Fruit fly (Drosophila melanogaster) whole organism, embryonic: ENCODE results near the gene lab.

Experiments
- C15 ChIP-seq: fragments of 200-800 bp; sonication (Bioruptor generic); IDR thresholded peaks from 3 replicates; pipeline ENCODE4 v1.3.6; 2022; ENCODE audit warnings: missing biosample characterization, missing genetic modification characterization
- CG12155 ChIP-seq: fragments of 200-800 bp; sonication (Bioruptor generic); optimal IDR thresholded peaks from 3 replicates; lab custom pipeline; 2016; ENCODE audit warnings: missing biosample characterization, missing genetic modification characterization
- CG32767 ChIP-seq: fragments of 200-800 bp; sonication (Bioruptor generic); IDR thresholded peaks from 2 replicates; pipeline ENCODE4 v1.3.6; 2022; ENCODE audit warnings: missing biosample characterization, missing genetic modification characterization
- Chrac-16 ChIP-seq: fragments of 200-800 bp; sonication (Bioruptor generic); optimal IDR thresholded peaks from 3 replicates; lab custom pipeline; 2016; ENCODE audit warnings: missing biosample characterization, missing genetic modification characterization
- HmgD ChIP-seq: fragments of 200-800 bp; sonication (Bioruptor generic); optimal IDR thresholded peaks from 3 replicates; lab custom pipeline; 2016; ENCODE audit warnings: missing biosample characterization, missing genetic modification characterization
- Med ChIP-seq: fragments of 200-800 bp; sonication (Bioruptor generic); peaks from one replicate; lab custom pipeline; 2016; ENCODE audit warnings: missing biosample characterization, missing genetic modification characterization, mild to moderate bottlenecking, inconsistent platforms, moderate library complexity
- Meics ChIP-seq: fragments of 200-800 bp; sonication (Bioruptor generic); optimal IDR thresholded peaks from 2 replicates; lab custom pipeline; 2017; ENCODE audit warnings: missing biosample characterization, mild to moderate bottlenecking, missing genetic modification characterization
- Sry-β ChIP-seq: fragments of 200-800 bp; sonication (Bioruptor generic); optimal IDR thresholded peaks from 2 replicates; lab custom pipeline; 2018; ENCODE audit warnings: missing biosample characterization, mild to moderate bottlenecking, missing genetic modification characterization, moderate library complexity
- Usf ChIP-seq: fragments of 200-800 bp; sonication (Bioruptor generic); optimal IDR thresholded peaks from 2 replicates; lab custom pipeline; 2017; ENCODE audit warnings: missing genotype, missing biosample characterization, missing genetic modification characterization
- ab ChIP-seq: fragments of 200-800 bp; sonication (Bioruptor generic); optimal IDR thresholded peaks from 2 replicates; lab custom pipeline; 2016; ENCODE audit warnings: missing biosample characterization, missing genetic modification characterization
- ap ChIP-seq: fragments of 200-800 bp; sonication (Bioruptor generic); IDR thresholded peaks from 2 replicates; pipeline ENCODE4 v1.3.6; 2022; ENCODE audit warnings: missing biosample characterization, missing genetic modification characterization
- chif ChIP-seq, 2 experiments: fragments of 200-800 bp; sonication (Bioruptor generic); optimal IDR thresholded peaks; 3 replicates each; lab custom pipeline; 2016; ENCODE audit warnings: missing biosample characterization in 2 of 2, missing genetic modification characterization in 2 of 2
- chn ChIP-seq: fragments of 200-800 bp; sonication (Bioruptor generic); optimal IDR thresholded peaks from 2 replicates; lab custom pipeline; 2016; ENCODE audit warnings: missing biosample characterization, missing genetic modification characterization
- danr ChIP-seq: fragments of 200-800 bp; sonication (Bioruptor generic); IDR thresholded peaks from 2 replicates; pipeline ENCODE4 v1.3.6; 2022; ENCODE audit warnings: missing biosample characterization, missing genetic modification characterization
- ind ChIP-seq: fragments of 200-800 bp; sonication (Bioruptor generic); optimal IDR thresholded peaks from 3 replicates; lab custom pipeline; 2016; ENCODE audit warnings: missing biosample characterization, missing genetic modification characterization
- nerfin-1 ChIP-seq: fragments of 200-800 bp; sonication (Bioruptor generic); optimal IDR thresholded peaks from 3 replicates; lab custom pipeline; 2019; ENCODE audit warnings: missing biosample characterization, mild to moderate bottlenecking, missing genetic modification characterization, moderate library complexity
- oc ChIP-seq: fragments of 200-800 bp; sonication (Bioruptor generic); optimal IDR thresholded peaks from 2 replicates; lab custom pipeline; 2018; ENCODE audit warnings: missing biosample characterization, mild to moderate bottlenecking, missing genetic modification characterization, moderate library complexity
- peb ChIP-seq: fragments of 200-800 bp; sonication (Bioruptor generic); IDR thresholded peaks from 2 replicates; pipeline ENCODE4 v1.3.6; 2022; ENCODE audit warnings: missing biosample characterization, missing genetic modification characterization
- sc ChIP-seq, 3 experiments: fragments of >200 bp in 2 of 3; fragments of 200-800 bp in 1 of 3; sonication (Bioruptor generic) in 1 of 3; optimal IDR thresholded peaks; 2 replicates in 2 of 3; 3 replicates in 1 of 3; lab custom pipeline; 2017; ENCODE audit warnings: mild to moderate bottlenecking in 1 of 3, missing biosample characterization in 1 of 3, missing genetic modification characterization in 1 of 3, missing genetic modification reagents in 1 of 3
- seq ChIP-seq: fragments of 200-800 bp; sonication (Bioruptor generic); IDR thresholded peaks from 2 replicates; pipeline ENCODE4 v1.3.6; 2022; ENCODE audit warnings: missing biosample characterization, missing genetic modification characterization
- slbo ChIP-seq: fragments of 200-800 bp; sonication (Bioruptor generic); IDR thresholded peaks from 2 replicates; pipeline ENCODE4 v1.3.6; 2022; ENCODE audit warnings: missing biosample characterization, missing genetic modification characterization
- stwl ChIP-seq: fragments of 200-800 bp; sonication (Bioruptor generic); optimal IDR thresholded peaks from 3 replicates; lab custom pipeline; 2018; ENCODE audit warnings: missing biosample characterization, mild to moderate bottlenecking, missing genetic modification characterization, moderate library complexity
- usp ChIP-seq: fragments of >200 bp; optimal IDR thresholded peaks from 2 replicates; lab custom pipeline; 2017; ENCODE audit warnings: missing biosample characterization, missing genetic modification characterization
- vfl ChIP-seq: fragments of 200-800 bp; sonication (Bioruptor generic); optimal IDR thresholded peaks from 2 replicates; lab custom pipeline; 2016; ENCODE audit warnings: missing biosample characterization, missing genetic modification characterization
- wor ChIP-seq: fragments of 200-800 bp; sonication (Bioruptor generic); IDR thresholded peaks from 2 replicates; pipeline ENCODE4 v1.3.6; 2022; ENCODE audit warnings: missing biosample characterization, missing genetic modification characterization

lab gene

DNA sequence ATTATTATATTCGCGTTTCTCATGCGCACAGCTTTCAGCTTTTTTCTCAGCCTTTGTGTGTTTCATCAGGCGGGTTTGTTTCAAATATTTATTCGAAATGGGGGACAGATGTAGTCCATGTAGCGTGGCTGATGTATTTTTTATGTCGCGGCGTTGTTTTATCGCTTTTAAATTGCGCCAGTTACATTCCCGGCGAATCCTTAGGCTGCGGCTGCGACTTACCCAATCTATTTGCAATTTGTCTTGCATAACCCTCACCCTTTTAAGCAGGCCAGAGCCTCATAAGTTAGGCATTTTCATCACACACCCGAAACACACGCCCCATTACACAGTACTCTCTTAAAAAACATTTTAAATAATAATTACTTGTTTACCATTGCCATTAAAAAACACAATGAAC lies 48.5 kb downstream of the lab start, which contains the start of gene sunz:
Gene sunz (plus strand): TSS at position 301 of the 400 bp plus-strand sequence.
- TF ChIP-seq peb (GFP tag; lab: Robert Waterston, UW) (no peak), Meics (no peak), danr (GFP tag; lab: Robert Waterston, UW) (no peak), usp (GFP tag; lab: Kevin White, UChicago) (no peak), ab (GFP tag; lab: Kevin White, UChicago) (no peak), chif (GFP tag; optimal IDR thresholded peaks at IDR 0.05; lab: Kevin White, UChicago) (no peak), seq (GFP tag; lab: Robert Waterston, UW) (no peak), CG32767 (no peak), HmgD (GFP tag; lab: Kevin White, UChicago) (no peak)

- TF ChIP-seq Sry-β (GFP tag; lab: Kevin White, UChicago), result no peak
- TF ChIP-seq sc (optimal IDR thresholded peaks at IDR 0.05; lab: Kevin White, UChicago), result no peak
- TF ChIP-seq sc (GFP tag; optimal IDR thresholded peaks at IDR 0.05; lab: Kevin White, UChicago), result no peak
- TF ChIP-seq vfl (GFP tag; lab: Kevin White, UChicago), result no peak
- no peak for TF ChIP-seq wor (GFP tag; lab: Robert Waterston, UW)
- TF ChIP-seq ap (GFP tag; lab: Robert Waterston, UW), result no peak
- no peak for TF ChIP-seq C15 (GFP tag; lab: Robert Waterston, UW)
- TF ChIP-seq CG12155 (GFP tag; lab: Kevin White, UChicago), result no peak
- TF ChIP-seq oc (tag; lab: Kevin White, UChicago), result no peak
- no peak for TF ChIP-seq chn (GFP tag; lab: Kevin White, UChicago)
- TF ChIP-seq slbo (GFP tag; lab: Robert Waterston, UW), result no peak
- TF ChIP-seq Chrac-16, result no peak
- TF ChIP-seq Med (GFP tag; lab: Kevin White, UChicago), result no peak
Measured at dm6 chr3R:6629221-6629620, 49.2 kb downstream of the lab start, which contains the start of gene CG15177. Gene CG15177, minus strand, starts transcription at chr3R:6629321.

DNA sequence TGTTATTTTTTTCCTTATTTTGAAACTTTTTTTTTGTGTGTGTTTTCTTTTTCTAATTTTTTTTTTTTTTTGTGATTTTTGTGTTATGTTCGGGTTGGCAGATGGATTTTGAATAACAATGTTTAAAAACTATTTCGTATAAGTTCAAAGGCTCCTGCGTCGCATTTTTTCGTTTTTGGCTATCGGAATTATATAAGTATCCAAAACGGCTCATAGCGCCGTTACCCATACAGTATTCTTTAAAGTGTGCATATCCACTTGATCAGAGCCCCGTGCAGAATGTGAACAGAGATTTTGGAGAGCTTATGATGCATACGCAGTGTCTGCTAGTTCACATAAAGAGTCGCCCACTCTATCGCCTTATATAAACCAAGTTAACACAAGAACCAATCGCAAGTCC lies 50.6 kb downstream of the lab start, which contains the start of gene sowi:
Gene sowi (minus strand): TSS at position 101 of the 400 bp plus-strand sequence.
- TF ChIP-seq nerfin-1 (tag; lab: Kevin White, UChicago) (no peak), Usf (GFP tag; lab: Kevin White, UChicago) (no peak), ind (no peak), stwl (no peak)
- TF ChIP-seq, all 482 proteins: peak for 0
